Fruit fly (Drosophila melanogaster) whole organism, embryonic: ENCODE measurements around the gene ssp7.
A peak's percentile ranks its signal among the peaks of the same experiment; 100 is the strongest.

Experiments
- CG1024 ChIP-seq: fragments of 200-800 bp; sonication (Bioruptor generic); IDR thresholded peaks from 2 replicates; pipeline ENCODE4 v1.3.6; 2022; ENCODE audit warnings: missing biosample characterization, missing genetic modification characterization
- CG10431 ChIP-seq: fragments of 200-800 bp; sonication (Bioruptor generic); optimal IDR thresholded peaks from 3 replicates; lab custom pipeline; 2018; ENCODE audit warnings: missing biosample characterization, mild to moderate bottlenecking, missing genetic modification characterization
- CG11247 ChIP-seq: fragments of 200-800 bp; sonication (Bioruptor generic); IDR thresholded peaks from 2 replicates; pipeline ENCODE4 v1.3.6; 2022; ENCODE audit warnings: missing biosample characterization, missing genetic modification characterization
- CG12071 ChIP-seq: fragments of 200-800 bp; sonication (Bioruptor generic); optimal IDR thresholded peaks from 3 replicates; lab custom pipeline; 2018; ENCODE audit warnings: missing biosample characterization, mild to moderate bottlenecking, missing genetic modification characterization
- CG14441 ChIP-seq: fragments of 200-800 bp; sonication (Bioruptor generic); IDR thresholded peaks from 2 replicates; pipeline ENCODE4 v1.3.6; 2022; ENCODE audit warnings: missing biosample characterization, missing genetic modification characterization
- CG14860 ChIP-seq: fragments of 200-800 bp; sonication (Bioruptor generic); IDR thresholded peaks from 3 replicates; pipeline ENCODE4 v1.3.6; 2022; ENCODE audit warnings: missing biosample characterization, missing genetic modification characterization; ENCODE audit not compliant: partially characterized antibody
- CG16813 ChIP-seq: fragments of 200-800 bp; sonication (Bioruptor generic); IDR thresholded peaks from 3 replicates; pipeline ENCODE4 v1.3.6; 2022; ENCODE audit warnings: missing biosample characterization, missing genetic modification characterization; ENCODE audit not compliant: partially characterized antibody
- CG17385 ChIP-seq: fragments of 200-800 bp; sonication (Bioruptor generic); optimal IDR thresholded peaks from 3 replicates; lab custom pipeline; 2018; ENCODE audit warnings: missing biosample characterization, mild to moderate bottlenecking, missing genetic modification characterization
- CG17568 ChIP-seq: fragments of 200-800 bp; sonication (Bioruptor generic); optimal IDR thresholded peaks from 2 replicates; lab custom pipeline; 2018; ENCODE audit warnings: missing biosample characterization, mild to moderate bottlenecking, missing genetic modification characterization, moderate library complexity
- CG18011 ChIP-seq: fragments of 200-800 bp; sonication (Bioruptor generic); optimal IDR thresholded peaks from 2 replicates; lab custom pipeline; 2017; ENCODE audit warnings: missing biosample characterization, missing genetic modification characterization, mild to moderate bottlenecking, moderate library complexity, missing genotype
- CG1832 ChIP-seq: fragments of 200-800 bp; sonication (Bioruptor generic); optimal IDR thresholded peaks from 2 replicates; lab custom pipeline; 2017; ENCODE audit warnings: missing biosample characterization, mild to moderate bottlenecking, missing genetic modification characterization, inconsistent platforms
- CG2199 ChIP-seq: fragments of 200-800 bp; sonication (Bioruptor generic); IDR thresholded peaks from 3 replicates; pipeline ENCODE4 v1.3.6; 2022; ENCODE audit warnings: missing biosample characterization, missing genetic modification characterization
- CG34224 ChIP-seq: fragments of 200-800 bp; sonication (Bioruptor generic); IDR thresholded peaks from 3 replicates; pipeline ENCODE4 v1.3.6; 2022; ENCODE audit warnings: missing biosample characterization, missing genetic modification characterization; ENCODE audit not compliant: partially characterized antibody
- CG5245 ChIP-seq: fragments of 200-800 bp; sonication (Bioruptor generic); optimal IDR thresholded peaks from 3 replicates; lab custom pipeline; 2016; ENCODE audit warnings: missing biosample characterization, missing genetic modification characterization
- CG7928 ChIP-seq: fragments of 200-800 bp; sonication (Bioruptor generic); optimal IDR thresholded peaks from 2 replicates; lab custom pipeline; 2017; ENCODE audit warnings: missing biosample characterization, mild to moderate bottlenecking, missing genetic modification characterization
- CG7963 ChIP-seq: fragments of 200-800 bp; sonication (Bioruptor generic); IDR thresholded peaks from 3 replicates; pipeline ENCODE4 v1.3.6; 2022; ENCODE audit warnings: missing biosample characterization, missing genetic modification characterization; ENCODE audit not compliant: partially characterized antibody
- CG8388 ChIP-seq: fragments of 200-800 bp; sonication (Bioruptor generic); optimal IDR thresholded peaks from 2 replicates; lab custom pipeline; 2019; ENCODE audit warnings: missing biosample characterization, mild to moderate bottlenecking, missing genetic modification characterization, moderate library complexity
- CG8765 ChIP-seq: fragments of 200-800 bp; sonication (Bioruptor generic); IDR thresholded peaks from 2 replicates; pipeline ENCODE4 v1.3.6; 2022; ENCODE audit warnings: missing biosample characterization, missing genetic modification characterization
- CG8924 ChIP-seq: fragments of 200-800 bp; optimal IDR thresholded peaks from 3 replicates; lab custom pipeline; 2019; ENCODE audit warnings: missing biosample characterization, mild to moderate bottlenecking, missing genetic modification characterization, moderate library complexity
- CG8944 ChIP-seq: fragments of 200-800 bp; sonication (Bioruptor generic); optimal IDR thresholded peaks from 3 replicates; lab custom pipeline; 2016; ENCODE audit warnings: missing biosample characterization, missing genetic modification characterization
- D ChIP-seq, 2 experiments: fragments of 200-800 bp in 1 of 2; fragments of >200 bp in 1 of 2; sonication (Bioruptor generic) in 1 of 2; optimal IDR thresholded peaks; 2 replicates in 1 of 2; 3 replicates in 1 of 2; lab custom pipeline; 2017; ENCODE audit warnings: mild to moderate bottlenecking in 1 of 2, missing biosample characterization in 1 of 2, missing genetic modification characterization in 1 of 2, missing genetic modification reagents in 1 of 2
- D19A ChIP-seq: fragments of 200-800 bp; optimal IDR thresholded peaks from 3 replicates; lab custom pipeline; 2019; ENCODE audit warnings: missing biosample characterization, mild to moderate bottlenecking, missing genetic modification characterization, moderate library complexity
- D19B ChIP-seq: fragments of 200-800 bp; sonication (Bioruptor generic); optimal IDR thresholded peaks from 2 replicates; lab custom pipeline; 2017; ENCODE audit warnings: missing biosample characterization, mild to moderate bottlenecking, missing genetic modification characterization
- Doc3 ChIP-seq: fragments of 200-800 bp; sonication (Bioruptor generic); IDR thresholded peaks from 3 replicates; pipeline ENCODE4 v1.3.6; 2022; ENCODE audit warnings: missing biosample characterization, missing genetic modification characterization; ENCODE audit not compliant: partially characterized antibody
- ERR ChIP-seq: fragments of 200-800 bp; sonication (Bioruptor generic); optimal IDR thresholded peaks from 2 replicates; lab custom pipeline; 2016; ENCODE audit warnings: missing biosample characterization, missing genetic modification characterization
- Gug ChIP-seq: fragments of 200-800 bp; sonication (Bioruptor generic); IDR thresholded peaks from 4 replicates; pipeline ENCODE4 v1.3.6; 2022; ENCODE audit warnings: missing biosample characterization, missing genetic modification characterization
- Hr51 ChIP-seq, 2 experiments: fragments of 200-800 bp; sonication (Bioruptor generic); optimal IDR thresholded peaks; 2 replicates in 1 of 2; 3 replicates in 1 of 2; lab custom pipeline; 2016 to 2018; ENCODE audit warnings: missing biosample characterization in 2 of 2, missing genetic modification characterization in 2 of 2, mild to moderate bottlenecking in 1 of 2, moderate library complexity in 1 of 2
- Hr78 ChIP-seq, 2 experiments: fragments of 200-800 bp in 1 of 2; fragments of >200 bp in 1 of 2; sonication (Bioruptor generic) in 1 of 2; optimal IDR thresholded peaks; 2 replicates each; lab custom pipeline; 2017 to 2019; ENCODE audit warnings: missing biosample characterization in 2 of 2, missing genetic modification characterization in 2 of 2, mild to moderate bottlenecking in 1 of 2, moderate library complexity in 1 of 2
- Mad ChIP-seq: fragments of 200-800 bp; sonication (Bioruptor generic); optimal IDR thresholded peaks from 2 replicates; lab custom pipeline; 2016; ENCODE audit warnings: missing biosample characterization, missing genetic modification characterization
- Nf-YA ChIP-seq: fragments of 200-800 bp; sonication (Bioruptor generic); IDR thresholded peaks from 2 replicates; pipeline ENCODE4 v1.3.6; 2022; ENCODE audit warnings: missing biosample characterization, missing genetic modification characterization
- Pdp1 ChIP-seq, 2 experiments: fragments of 200-800 bp; sonication (Bioruptor generic); optimal IDR thresholded peaks; 3 replicates each; lab custom pipeline; 2016; ENCODE audit warnings: missing biosample characterization in 2 of 2, missing genetic modification characterization in 2 of 2, mild to moderate bottlenecking in 1 of 2, moderate library complexity in 1 of 2
- Ssrp ChIP-seq: fragments of 200-800 bp; sonication (Bioruptor generic); optimal IDR thresholded peaks from 2 replicates; lab custom pipeline; 2018; ENCODE audit warnings: missing biosample characterization, mild to moderate bottlenecking, missing genetic modification characterization, moderate library complexity
- ab ChIP-seq: fragments of 200-800 bp; sonication (Bioruptor generic); optimal IDR thresholded peaks from 2 replicates; lab custom pipeline; 2016; ENCODE audit warnings: missing biosample characterization, missing genetic modification characterization
- az2 ChIP-seq: fragments of 200-800 bp; sonication (Bioruptor generic); optimal IDR thresholded peaks from 3 replicates; lab custom pipeline; 2016; ENCODE audit warnings: missing biosample characterization, missing genetic modification characterization
- bbx ChIP-seq: fragments of 200-800 bp; sonication (Bioruptor generic); IDR thresholded peaks from 2 replicates; pipeline ENCODE4 v1.3.6; 2022; ENCODE audit warnings: missing biosample characterization, missing genetic modification characterization; ENCODE audit not compliant: partially characterized antibody
- eyg ChIP-seq: fragments of 200-800 bp; sonication (Bioruptor generic); optimal IDR thresholded peaks from 3 replicates; lab custom pipeline; 2016; ENCODE audit warnings: missing biosample characterization, missing genetic modification characterization
- fd102C ChIP-seq: fragments of 200-800 bp; sonication (Bioruptor generic); optimal IDR thresholded peaks from 2 replicates; lab custom pipeline; 2018; ENCODE audit warnings: missing biosample characterization, mild to moderate bottlenecking, missing genetic modification characterization, moderate library complexity
- lmd ChIP-seq: fragments of 200-800 bp; sonication (Bioruptor generic); IDR thresholded peaks from 2 replicates; pipeline ENCODE4 v1.3.6; 2022; ENCODE audit warnings: missing biosample characterization, missing genetic modification characterization
- mld ChIP-seq: fragments of 200-800 bp; sonication (Bioruptor generic); IDR thresholded peaks from 3 replicates; pipeline ENCODE4 v1.3.6; 2022; ENCODE audit warnings: missing biosample characterization, missing genetic modification characterization; ENCODE audit not compliant: partially characterized antibody
- nerfin-2 ChIP-seq: fragments of 200-800 bp; sonication (Bioruptor generic); IDR thresholded peaks from 2 replicates; pipeline ENCODE4 v1.3.6; 2022; ENCODE audit warnings: missing biosample characterization, missing genetic modification characterization; ENCODE audit not compliant: partially characterized antibody
- pros ChIP-seq: fragments of 200-800 bp; sonication (Bioruptor generic); optimal IDR thresholded peaks from 3 replicates; lab custom pipeline; 2019; ENCODE audit warnings: missing biosample characterization, mild to moderate bottlenecking, missing genetic modification characterization, moderate library complexity
- sim ChIP-seq: fragments of 200-800 bp; sonication (Bioruptor generic); IDR thresholded peaks from 2 replicates; pipeline ENCODE4 v1.3.6; 2022; ENCODE audit warnings: missing biosample characterization, missing genetic modification characterization
- tin ChIP-seq: fragments of 200-800 bp; sonication (Bioruptor generic); optimal IDR thresholded peaks from 3 replicates; lab custom pipeline; 2016; ENCODE audit warnings: missing biosample characterization, missing genetic modification characterization
- tna ChIP-seq: fragments of 200-800 bp; sonication (Bioruptor generic); IDR thresholded peaks from 2 replicates; pipeline ENCODE4 v1.3.6; 2022; ENCODE audit warnings: missing biosample characterization, missing genetic modification characterization; ENCODE audit not compliant: partially characterized antibody
- toy ChIP-seq: fragments of 200-800 bp; sonication (Bioruptor generic); IDR thresholded peaks from 2 replicates; pipeline ENCODE4 v1.3.6; 2022; ENCODE audit warnings: missing biosample characterization, missing genetic modification characterization
- vnd ChIP-seq: fragments of 200-800 bp; sonication (Bioruptor generic); IDR thresholded peaks from 3 replicates; pipeline ENCODE4 v1.3.6; 2022; ENCODE audit warnings: missing biosample characterization, missing genetic modification characterization; ENCODE audit not compliant: partially characterized antibody
- wdn ChIP-seq: fragments of 200-800 bp; sonication (Bioruptor generic); IDR thresholded peaks from 2 replicates; pipeline ENCODE4 v1.3.6; 2022; ENCODE audit warnings: missing biosample characterization, missing genetic modification characterization
- zen2 ChIP-seq: fragments of 200-800 bp; sonication (Bioruptor generic); IDR thresholded peaks from 3 replicates; pipeline ENCODE4 v1.3.6; 2022; ENCODE audit warnings: missing biosample characterization, missing genetic modification characterization; ENCODE audit not compliant: partially characterized antibody

ssp7 gene

DNA sequence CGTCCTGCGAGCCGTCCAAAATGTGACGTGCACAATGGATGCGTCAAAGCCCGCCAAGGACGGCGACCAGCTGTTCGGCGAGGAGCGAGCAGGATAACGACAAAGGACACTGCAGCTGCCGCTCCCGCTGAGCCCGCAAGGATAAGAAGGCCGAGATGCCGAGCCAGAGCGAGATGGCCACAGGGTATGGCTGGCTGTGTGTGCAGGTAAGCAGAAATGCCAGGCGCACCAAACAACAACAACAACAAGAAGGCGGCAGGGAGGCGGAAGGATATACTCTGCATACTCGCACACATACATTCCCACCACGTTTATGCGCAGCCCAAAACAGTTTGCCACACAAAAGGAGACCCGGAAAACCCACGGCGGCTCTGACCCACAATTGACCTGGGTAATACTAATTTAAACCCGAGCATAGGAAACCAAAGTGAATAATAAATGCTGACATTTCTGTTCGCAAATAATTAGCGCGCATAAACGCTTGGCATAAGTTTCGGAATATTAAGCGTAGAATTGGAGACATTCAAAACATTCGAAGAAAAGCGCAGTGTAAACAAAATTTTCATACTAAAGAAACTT lies 6.6 kb upstream of the ssp7 start (continued):
- TF ChIP-seq zen2 (GFP tag; lab: Robert Waterston, UW) (no peak), CG12071 (GFP tag; lab: Kevin White, UChicago) (no peak), CG10431 (GFP tag; lab: Kevin White, UChicago) (no peak), nerfin-2 (GFP tag; lab: Robert Waterston, UW) (no peak), D (optimal IDR thresholded peaks at IDR 0.05; lab: Kevin White, UChicago) (no peak), D (GFP tag; optimal IDR thresholded peaks at IDR 0.05; lab: Kevin White, UChicago) (no peak), wdn (no peak), CG7928 (no peak), ERR (GFP tag; lab: Kevin White, UChicago) (no peak), lmd (GFP tag; lab: Robert Waterston, UW) (peak; percentile 24; the same call in 1 of the 2 replicates), Pdp1 (GFP tag; optimal IDR thresholded peaks at IDR 0.05; lab: Kevin White, UChicago) (peak in 1 of 2 experiments; percentile 14), CG18011 (GFP tag; lab: Kevin White, UChicago) (no peak), fd102C (GFP tag; lab: Kevin White, UChicago) (no peak), CG1832 (GFP tag; lab: Kevin White, UChicago) (peak; percentile 41), Hr51 (GFP tag; optimal IDR thresholded peaks at IDR 0.05; lab: Kevin White, UChicago) (no peak), sim (GFP tag; lab: Robert Waterston, UW) (no peak), Mad (GFP tag; lab: Kevin White, UChicago) (no peak), CG11247 (GFP tag; lab: Robert Waterston, UW) (no peak), CG8388 (GFP tag; lab: Kevin White, UChicago) (no peak), CG17385 (GFP tag; lab: Kevin White, UChicago) (no peak), CG34224 (GFP tag; lab: Robert Waterston, UW) (no peak), Hr78 (GFP tag; optimal IDR thresholded peaks at IDR 0.05; lab: Kevin White, UChicago) (no peak), D19A (peak; percentile 12), bbx (GFP tag; lab: Robert Waterston, UW) (no peak), CG14441 (GFP tag; lab: Robert Waterston, UW) (peak; percentile 23; the same call in 1 of the 2 replicates), CG17568 (GFP tag; lab: Kevin White, UChicago) (no peak), tna (GFP tag; lab: Robert Waterston, UW) (no peak), Doc3 (GFP tag; lab: Robert Waterston, UW) (no peak), ab (no peak), CG1024 (GFP tag; lab: Robert Waterston, UW) (no peak)

dm6 chrX:11144575-11144974 lies 4.5 kb upstream of the ssp7 start:
- TF ChIP-seq az2 (no peak), Ssrp (tag; lab: Kevin White, UChicago) (no peak), CG8765 (GFP tag; lab: Robert Waterston, UW) (no peak), CG10431 (GFP tag; lab: Kevin White, UChicago) (no peak), CG5245 (GFP tag; lab: Kevin White, UChicago) (no peak), D19B (GFP tag; lab: Kevin White, UChicago) (peak; percentile 43), CG7963 (0 out of 3 replicates have a peak, but pooled peaks have one; percentile 33), eyg (GFP tag; lab: Kevin White, UChicago) (no peak), Gug (no peak), mld (GFP tag; lab: Robert Waterston, UW) (no peak), Nf-YA (no peak), CG8944 (GFP tag; lab: Kevin White, UChicago) (no peak), CG14860 (GFP tag; lab: Robert Waterston, UW) (peak; percentile 50; the same call in 1 of the 3 replicates), CG2199 (GFP tag; lab: Robert Waterston, UW) (0 out of 3 replicates have a peak, but pooled peaks have one; percentile 63), CG16813 (GFP tag; lab: Robert Waterston, UW) (peak; percentile 56), vnd (0 out of 3 replicates have a peak, but pooled peaks have one; percentile 16), toy (GFP tag; lab: Robert Waterston, UW) (no peak), CG8924 (tag; lab: Kevin White, UChicago) (no peak), pros (GFP tag; lab: Kevin White, UChicago) (no peak), tin (GFP tag; lab: Kevin White, UChicago) (no peak)
